Fruit fly (Drosophila melanogaster) whole organism, wandering third instar larva: ENCODE results near the gene CG33645.

ENCODE experiments used
- Abd-B ChIP-seq: fragments of >200 bp; optimal IDR thresholded peaks from 2 replicates; lab custom pipeline; 2017; ENCODE audit warnings: missing biosample characterization, missing genetic modification characterization
- CG32264 ChIP-seq: fragments of 200-800 bp; sonication (Bioruptor generic); optimal IDR thresholded peaks from 2 replicates; lab custom pipeline; 2016; ENCODE audit warnings: missing biosample characterization, missing genetic modification characterization
- CG9705 ChIP-seq: fragments of 200-800 bp; sonication (Bioruptor generic); optimal IDR thresholded peaks from 2 replicates; lab custom pipeline; 2018; ENCODE audit warnings: missing biosample characterization, mild to moderate bottlenecking, missing genetic modification characterization
- CrebA ChIP-seq: fragments of 200-800 bp; sonication (Bioruptor generic); optimal IDR thresholded peaks from 2 replicates; lab custom pipeline; 2016; ENCODE audit warnings: missing biosample characterization, mild to moderate bottlenecking, missing genetic modification characterization, borderline replicate concordance
- Dfd ChIP-seq: fragments of >200 bp; optimal IDR thresholded peaks from 2 replicates; lab custom pipeline; 2017; ENCODE audit warnings: missing biosample characterization, missing genetic modification characterization
- Dif ChIP-seq: fragments of 200-275, 200-300 bp; sonication (Bioruptor generic); optimal IDR thresholded peaks from 2 replicates; lab custom pipeline; 2018; ENCODE audit warnings: missing biosample characterization, missing genetic modification characterization; ENCODE audit not compliant: partially characterized antibody
- GATAd ChIP-seq: sonication (Bioruptor generic); optimal IDR thresholded peaks from 2 replicates; lab custom pipeline; 2016; ENCODE audit warnings: missing biosample characterization, missing genetic modification characterization
- HLH106 ChIP-seq: fragments of 200-800 bp; optimal IDR thresholded peaks from 3 replicates; lab custom pipeline; 2019; ENCODE audit warnings: missing biosample characterization, mild to moderate bottlenecking, missing genetic modification characterization, moderate library complexity
- Hnf4 ChIP-seq: fragments of 200-800 bp; sonication (Bioruptor generic); optimal IDR thresholded peaks from 2 replicates; lab custom pipeline; 2016; ENCODE audit warnings: missing biosample characterization, mild to moderate bottlenecking, missing genetic modification characterization
- Hr78 ChIP-seq: fragments of >200 bp; optimal IDR thresholded peaks from 2 replicates; lab custom pipeline; 2017; ENCODE audit warnings: missing biosample characterization, missing genetic modification characterization
- Hr83 ChIP-seq: fragments of 200-300 bp; sonication (Bioruptor generic); optimal IDR thresholded peaks from 2 replicates; lab custom pipeline; 2016; ENCODE audit warnings: missing biosample characterization, mild to moderate bottlenecking, missing genetic modification characterization, moderate library complexity; ENCODE audit not compliant: poor library complexity, severe bottlenecking
- Jra ChIP-seq: sonication (Bioruptor generic); optimal IDR thresholded peaks from 2 replicates; lab custom pipeline; 2016; ENCODE audit warnings: missing biosample characterization, missing genetic modification characterization
- Myc ChIP-seq: fragments of >200 bp; optimal IDR thresholded peaks from 2 replicates; lab custom pipeline; 2017
- N ChIP-seq: fragments of >200 bp; optimal IDR thresholded peaks from 2 replicates; lab custom pipeline; 2018; ENCODE audit warnings: missing biosample characterization, missing external identifiers, missing genetic modification characterization
- OdsH ChIP-seq: fragments of 200-800 bp; sonication (Bioruptor generic); optimal IDR thresholded peaks from 2 replicates; lab custom pipeline; 2016; ENCODE audit warnings: missing biosample characterization, mild to moderate bottlenecking, missing genetic modification characterization
- Vsx2 ChIP-seq: fragments of 200-300, 225-300 bp; sonication (Bioruptor generic); optimal IDR thresholded peaks from 2 replicates; lab custom pipeline; 2018; ENCODE audit warnings: missing biosample characterization, missing genetic modification characterization; ENCODE audit not compliant: partially characterized antibody
- br ChIP-seq: fragments of 200-800 bp; sonication (Bioruptor generic); optimal IDR thresholded peaks from 2 replicates; lab custom pipeline; 2016; ENCODE audit warnings: missing biosample characterization, missing genetic modification characterization
- brk ChIP-seq: fragments of 200-800 bp; sonication (Bioruptor generic); optimal IDR thresholded peaks from 2 replicates; lab custom pipeline; 2016; ENCODE audit warnings: missing biosample characterization, mild to moderate bottlenecking, missing genetic modification characterization
- dl ChIP-seq, 2 experiments: fragments of 175-275, 200-275 bp in 1 of 2; fragments of 200-275 bp in 1 of 2; sonication (Bioruptor generic); optimal IDR thresholded peaks; lab custom pipeline; 2018; ENCODE audit warnings: mild to moderate bottlenecking in 2 of 2, missing biosample characterization in 2 of 2, missing genetic modification characterization in 2 of 2, moderate library complexity in 2 of 2; ENCODE audit not compliant: partially characterized antibody in 2 of 2, insufficient read depth in 1 of 2
- dmrt93B ChIP-seq: fragments of 200-800 bp; sonication (Bioruptor generic); optimal IDR thresholded peaks from 2 replicates; lab custom pipeline; 2018; ENCODE audit warnings: missing biosample characterization, mild to moderate bottlenecking, missing genetic modification characterization
- dsf ChIP-seq: sonication (Bioruptor generic); optimal IDR thresholded peaks from 2 replicates; lab custom pipeline; 2016; ENCODE audit warnings: missing biosample characterization, missing genetic modification characterization, borderline replicate concordance
- fru ChIP-seq: fragments of 200-800 bp; sonication (Bioruptor generic); optimal IDR thresholded peaks from 3 replicates; lab custom pipeline; 2016; ENCODE audit warnings: missing biosample characterization, mild to moderate bottlenecking, missing genetic modification characterization
- h ChIP-seq: fragments of 200-800 bp; sonication (Bioruptor generic); optimal IDR thresholded peaks from 3 replicates; lab custom pipeline; 2016; ENCODE audit warnings: missing biosample characterization, mild to moderate bottlenecking, missing genetic modification characterization
- jim ChIP-seq: fragments of 175-275, 200-325 bp; sonication (Bioruptor generic); optimal IDR thresholded peaks from 2 replicates; lab custom pipeline; 2016; ENCODE audit warnings: missing biosample characterization, mild to moderate bottlenecking, missing genetic modification characterization
- lola ChIP-seq: fragments of >200 bp; optimal IDR thresholded peaks from 2 replicates; lab custom pipeline; 2017; ENCODE audit warnings: missing biosample characterization, missing genetic modification characterization
- pan ChIP-seq: fragments of >200 bp; optimal IDR thresholded peaks from 2 replicates; lab custom pipeline; 2017
- psq ChIP-seq: fragments of 200-800 bp; sonication (Bioruptor generic); optimal IDR thresholded peaks from 3 replicates; lab custom pipeline; 2017; ENCODE audit warnings: missing biosample characterization, mild to moderate bottlenecking, missing genetic modification characterization, moderate library complexity
- rgr ChIP-seq: fragments of 200-800 bp; sonication (Bioruptor generic); optimal IDR thresholded peaks from 3 replicates; lab custom pipeline; 2016; ENCODE audit warnings: missing biosample characterization, mild to moderate bottlenecking, missing genetic modification characterization
- sage ChIP-seq: fragments of 200-800 bp; sonication (Bioruptor generic); optimal IDR thresholded peaks from 2 replicates; lab custom pipeline; 2016; ENCODE audit warnings: missing biosample characterization, mild to moderate bottlenecking, missing genetic modification characterization
- sv ChIP-seq: fragments of 200-800 bp; sonication (Bioruptor generic); optimal IDR thresholded peaks from 3 replicates; lab custom pipeline; 2016; ENCODE audit warnings: missing biosample characterization, missing genetic modification characterization
- tai ChIP-seq: sonication (Bioruptor generic); optimal IDR thresholded peaks from 2 replicates; lab custom pipeline; 2016; ENCODE audit warnings: missing biosample characterization, missing genetic modification characterization
- usp ChIP-seq: fragments of >200 bp; optimal IDR thresholded peaks from 2 replicates; lab custom pipeline; 2017; ENCODE audit warnings: missing biosample characterization, missing genetic modification characterization
- woc ChIP-seq: sonication (Bioruptor generic); optimal IDR thresholded peaks from 2 replicates; lab custom pipeline; 2016; ENCODE audit warnings: missing biosample characterization, mild to moderate bottlenecking, missing genetic modification characterization

CG33645 gene

DNA sequence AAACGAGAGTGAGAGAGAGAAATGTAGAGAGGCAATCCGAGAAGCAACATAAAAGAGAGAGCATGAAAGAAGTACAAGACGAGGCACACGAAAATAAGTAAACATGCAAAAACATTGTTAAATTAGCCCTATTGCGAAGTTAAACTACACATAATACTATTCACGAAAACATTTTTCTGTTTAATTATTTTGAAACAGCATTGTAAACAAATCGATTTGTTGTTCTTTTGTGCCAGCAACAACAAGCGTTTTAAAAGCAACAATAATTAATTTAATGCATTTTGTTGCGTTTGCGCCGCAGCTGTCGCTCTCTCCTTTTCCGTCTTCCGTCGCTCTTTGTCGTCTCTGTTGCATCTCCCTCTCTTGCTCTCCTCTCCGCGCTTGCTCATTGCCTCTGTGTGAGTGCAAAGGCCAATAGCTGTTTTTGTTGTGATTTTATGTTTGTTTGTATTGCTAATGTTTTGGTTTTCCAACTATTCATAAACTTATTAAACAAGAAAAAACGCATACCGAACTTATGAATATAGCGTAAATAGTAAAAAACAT, 17.9 kb downstream of the CG33645 start:
- TF ChIP-seq usp (GFP tag; lab: Kevin White, UChicago) (no peak), Dif (GFP tag; lab: Kevin White, UChicago) (peak; percentile 87), Jra (GFP tag; lab: Kevin White, UChicago) (no peak), lola (GFP tag; lab: Kevin White, UChicago) (no peak), OdsH (no peak), woc (GFP tag; lab: Kevin White, UChicago) (no peak), Vsx2 (GFP tag; lab: Kevin White, UChicago) (peak; percentile 60), psq (peak; percentile 69), N (GFP tag; lab: Kevin White, UChicago) (no peak), Hnf4 (GFP tag; lab: Kevin White, UChicago) (peak; percentile 39), dl (GFP tag; optimal IDR thresholded peaks at IDR 0.05; lab: Kevin White, UChicago; ENCODE audit: insufficient read depth in 1 of 2, partially characterized antibody in 2 of 2) (peak; percentile 39 to 78)

DNA sequence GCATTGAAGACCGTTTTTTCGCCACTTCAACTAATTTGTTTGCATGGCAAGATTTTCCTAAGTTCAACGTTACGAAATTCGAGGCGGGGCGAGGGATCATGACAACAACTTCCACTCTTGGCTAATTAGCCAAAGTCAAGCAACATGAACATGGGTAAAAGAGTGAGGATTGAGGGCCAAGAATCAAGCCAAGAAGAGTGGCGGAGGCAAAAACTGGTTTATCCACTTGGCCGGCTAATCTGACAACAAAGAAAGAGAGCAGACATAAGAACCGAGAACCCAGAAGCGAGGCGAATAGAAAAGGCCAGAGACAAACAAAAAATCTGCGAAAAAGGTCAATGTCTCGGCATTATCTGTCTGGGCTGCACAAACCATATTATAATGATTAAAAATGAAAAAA, 20.1 kb downstream of the CG33645 start:
- TF ChIP-seq dmrt93B: no peak
- peak; percentile 58 for TF ChIP-seq psq
- peak; percentile 97 for TF ChIP-seq Vsx2 (GFP tag; lab: Kevin White, UChicago)
- TF ChIP-seq, all 38 proteins: peak for 2

DNA sequence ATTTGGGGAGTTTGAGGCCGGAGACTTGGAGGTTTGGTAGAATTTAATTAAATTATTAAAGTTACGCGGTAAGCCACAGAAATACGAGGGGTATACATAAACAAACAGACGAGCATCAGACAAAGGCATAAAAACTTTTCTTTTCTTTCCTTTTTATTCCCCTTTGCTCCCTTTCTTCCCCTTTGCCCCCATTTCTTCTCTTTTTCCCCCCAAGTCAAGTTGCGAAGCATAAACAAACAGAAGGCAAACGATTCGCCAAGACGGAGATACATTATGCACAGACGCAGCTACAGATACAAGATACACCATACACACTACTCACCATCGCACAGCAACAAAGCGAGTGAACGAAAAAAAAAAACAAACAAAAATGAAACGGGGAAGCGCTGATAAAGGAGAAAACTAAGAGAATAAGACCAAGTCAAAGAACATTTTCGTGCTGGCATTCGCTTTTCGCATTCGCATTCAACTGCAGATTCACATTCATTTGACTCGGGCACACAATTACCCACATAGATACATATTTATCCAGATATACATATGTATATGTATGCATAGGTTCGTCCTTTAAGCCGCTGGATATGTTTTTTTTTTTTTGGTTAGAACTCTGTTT, 22.0 kb downstream of the CG33645 start:
- TF ChIP-seq rgr (GFP tag; lab: Kevin White, UChicago): no peak
- peak; percentile 10 for TF ChIP-seq Vsx2 (GFP tag; lab: Kevin White, UChicago)
- TF ChIP-seq psq: peak; percentile 90
- TF ChIP-seq Dif (GFP tag; lab: Kevin White, UChicago): no peak

DNA sequence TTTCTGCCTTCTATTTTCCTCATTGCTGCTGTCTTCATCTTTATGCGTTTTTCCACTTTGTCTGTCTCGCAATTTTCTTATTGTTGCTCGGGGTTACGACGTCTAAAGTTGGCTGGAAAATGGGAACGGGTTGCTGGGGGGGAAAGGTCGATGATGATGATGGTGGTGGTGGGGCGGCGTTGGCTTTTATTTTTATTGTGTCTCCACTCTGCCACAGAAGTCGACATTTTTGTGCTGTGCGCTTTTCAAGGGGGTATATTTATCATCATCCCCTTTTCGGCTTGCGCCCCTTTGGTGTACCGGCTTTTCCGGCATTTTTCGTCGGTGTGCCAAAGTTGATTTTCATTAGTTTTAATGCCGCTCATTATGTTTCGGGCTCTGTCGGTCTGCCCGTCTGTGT, 22.8 kb downstream of the CG33645 start:
- no peak for TF ChIP-seq N (GFP tag; lab: Kevin White, UChicago)
- no peak for TF ChIP-seq dl (GFP tag; optimal IDR thresholded peaks at IDR 0.05; lab: Kevin White, UChicago; ENCODE audit: insufficient read depth in 1 of 2, partially characterized antibody in 2 of 2)
- no peak for TF ChIP-seq CG32264 (GFP tag; lab: Kevin White, UChicago)
- TF ChIP-seq Jra (GFP tag; lab: Kevin White, UChicago): no peak
- no peak for TF ChIP-seq pan (lab: Kevin White, UChicago)
- TF ChIP-seq Abd-B (GFP tag; lab: Kevin White, UChicago): no peak
- TF ChIP-seq br (GFP tag; lab: Kevin White, UChicago): no peak
- no peak for TF ChIP-seq tai (GFP tag; lab: Kevin White, UChicago)

DNA sequence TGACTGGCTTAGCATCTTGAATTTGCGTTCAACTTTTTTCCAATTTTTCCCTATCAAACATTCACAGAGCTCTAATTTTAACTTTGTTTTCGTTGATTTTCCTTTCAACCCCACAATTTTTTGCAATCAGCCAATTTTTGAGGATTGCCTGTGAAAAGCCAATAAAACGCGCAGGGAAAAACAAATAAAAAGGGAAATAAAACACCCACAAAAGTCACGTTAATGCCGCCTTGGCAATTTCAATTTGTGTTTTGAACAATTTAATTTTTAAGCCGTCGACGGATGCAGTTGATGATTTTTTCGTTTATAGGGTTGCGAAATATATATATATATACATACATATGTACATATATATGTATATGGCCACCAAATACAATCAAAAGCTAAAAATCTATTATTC, 36.3 kb downstream of the CG33645 start:
- TF ChIP-seq dsf (GFP tag; lab: Kevin White, UChicago) (no peak), jim (GFP tag; lab: Kevin White, UChicago) (no peak), rgr (GFP tag; lab: Kevin White, UChicago) (no peak), fru (GFP tag; lab: Kevin White, UChicago) (no peak), CrebA (GFP tag; lab: Kevin White, UChicago) (no peak), OdsH (no peak), CG32264 (GFP tag; lab: Kevin White, UChicago) (no peak)
- TF ChIP-seq, all 38 proteins: peak for 0

DNA sequence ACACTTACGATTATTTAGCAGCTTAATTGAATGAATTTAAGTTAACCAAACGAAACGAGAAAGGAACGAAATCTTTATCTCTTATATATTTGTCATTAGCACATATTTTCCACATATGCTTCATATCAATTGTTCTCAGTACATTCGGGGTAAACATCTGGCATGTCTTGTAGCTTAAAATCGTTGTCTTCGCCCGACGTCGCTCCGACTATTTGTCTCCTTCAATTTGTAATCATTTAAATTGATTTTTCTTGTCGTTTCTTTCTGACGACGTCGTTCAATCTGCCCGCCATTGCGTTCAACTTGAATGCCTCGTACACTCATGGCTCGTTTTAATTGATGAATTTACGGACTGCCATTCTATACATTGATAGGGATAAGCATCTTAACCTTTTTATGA, 37.4 kb downstream of the CG33645 start:
- TF ChIP-seq dsf (GFP tag; lab: Kevin White, UChicago) (no peak), Dfd (GFP tag; lab: Kevin White, UChicago) (no peak), Vsx2 (GFP tag; lab: Kevin White, UChicago) (no peak), Hr78 (no peak), brk (GFP tag; lab: Kevin White, UChicago) (no peak), br (GFP tag; lab: Kevin White, UChicago) (no peak), CG9705 (GFP tag; lab: Kevin White, UChicago) (no peak), jim (GFP tag; lab: Kevin White, UChicago) (no peak), HLH106 (tag; lab: Kevin White, UChicago) (no peak), pan (lab: Kevin White, UChicago) (no peak), Abd-B (GFP tag; lab: Kevin White, UChicago) (no peak), GATAd (GFP tag; lab: Kevin White, UChicago) (no peak), Hr83 (no peak), Myc (lab: Kevin White, UChicago) (no peak), h (GFP tag; lab: Kevin White, UChicago) (no peak), dl (GFP tag; optimal IDR thresholded peaks at IDR 0.05; lab: Kevin White, UChicago; ENCODE audit: insufficient read depth in 1 of 2, partially characterized antibody in 2 of 2) (no peak), CrebA (GFP tag; lab: Kevin White, UChicago) (no peak), dmrt93B (no peak), sage (no peak), sv (no peak)
